Fruit fly (Drosophila melanogaster) ovary, adult (tissue): ENCODE data around the gene CG14402.

ENCODE experiments used
- CG17801 ChIP-seq: fragments of 200-800 bp; optimal IDR thresholded peaks from 2 replicates; lab custom pipeline; 2019; ENCODE audit warnings: missing biosample characterization, mild to moderate bottlenecking, missing genetic modification characterization, moderate library complexity; ENCODE audit not compliant: partially characterized antibody

The CG14402 gene

dm6 chr2L:20816140-20816539 lies 33.0 kb upstream of the CG14402 start, which contains the start of gene CG33322:
TSS of gene CG33322 (minus strand) at chr2L:20816240.
- TF ChIP-seq CG17801 (GFP tag; lab: Kevin White, UChicago): no peak

- TF ChIP-seq CG17801 (GFP tag; lab: Kevin White, UChicago): no peak
Observed at dm6 chr2L:20817170-20817569, 31.9 kb upstream of the CG14402 start, which contains the start of gene CheB38b. TSS of gene CheB38b (minus strand) at chr2L:20817270.

dm6 chr2L:20818432-20818831 lies 30.7 kb upstream of the CG14402 start, which contains the start of gene CheB38a:
TSS of gene CheB38a (minus strand) at chr2L:20818532.
- TF ChIP-seq CG17801 (GFP tag; lab: Kevin White, UChicago): no peak

- no peak for TF ChIP-seq CG17801 (GFP tag; lab: Kevin White, UChicago)
Observed at dm6 chr2L:20820767-20821166, 28.3 kb upstream of the CG14402 start, which contains the start of gene CheB38c. TSS of gene CheB38c (minus strand) at chr2L:20820867.

dm6 chr2L:20821249-20822024 lies 27.7 kb upstream of the CG14402 start:
- TF ChIP-seq CG17801 (GFP tag; lab: Kevin White, UChicago): peak; percentile 50

- TF ChIP-seq CG17801 (GFP tag; lab: Kevin White, UChicago): no peak
Observed at dm6 chr2L:20822025-20822371, 27.1 kb upstream of the CG14402 start.

dm6 chr2L:20822489-20823195 lies 26.5 kb upstream of the CG14402 start, which contains the start of gene CG9331:
TSS of gene CG9331 (plus strand) at chr2L:20822828.
- no peak for TF ChIP-seq CG17801 (GFP tag; lab: Kevin White, UChicago)

- TF ChIP-seq CG17801 (GFP tag; lab: Kevin White, UChicago): peak; percentile 55
Observed at dm6 chr2L:20823196-20824105, 25.6 kb upstream of the CG14402 start.

dm6 chr2L:20824136-20824789 lies 24.8 kb upstream of the CG14402 start:
- TF ChIP-seq CG17801 (GFP tag; lab: Kevin White, UChicago): no peak

- no peak for TF ChIP-seq CG17801 (GFP tag; lab: Kevin White, UChicago)
Observed at dm6 chr2L:20825265-20825664, 23.8 kb upstream of the CG14402 start.

- no peak for TF ChIP-seq CG17801 (GFP tag; lab: Kevin White, UChicago)
Observed at dm6 chr2L:20826226-20826625, 22.9 kb upstream of the CG14402 start.

dm6 chr2L:20827045-20827444 lies 22.1 kb upstream of the CG14402 start:
- TF ChIP-seq CG17801 (GFP tag; lab: Kevin White, UChicago): no peak

dm6 chr2L:20828701-20829100 lies 20.4 kb upstream of the CG14402 start:
- TF ChIP-seq CG17801 (GFP tag; lab: Kevin White, UChicago): no peak

- TF ChIP-seq CG17801 (GFP tag; lab: Kevin White, UChicago): no peak
Observed at dm6 chr2L:20829309-20829708, 19.8 kb upstream of the CG14402 start, which contains the start of gene CG31673. TSS of gene CG31673 (plus strand) at chr2L:20829609.
